Worm (Caenorhabditis elegans): Measurements from ENCODE around the gene str-187.

The str-187 gene

DNA sequence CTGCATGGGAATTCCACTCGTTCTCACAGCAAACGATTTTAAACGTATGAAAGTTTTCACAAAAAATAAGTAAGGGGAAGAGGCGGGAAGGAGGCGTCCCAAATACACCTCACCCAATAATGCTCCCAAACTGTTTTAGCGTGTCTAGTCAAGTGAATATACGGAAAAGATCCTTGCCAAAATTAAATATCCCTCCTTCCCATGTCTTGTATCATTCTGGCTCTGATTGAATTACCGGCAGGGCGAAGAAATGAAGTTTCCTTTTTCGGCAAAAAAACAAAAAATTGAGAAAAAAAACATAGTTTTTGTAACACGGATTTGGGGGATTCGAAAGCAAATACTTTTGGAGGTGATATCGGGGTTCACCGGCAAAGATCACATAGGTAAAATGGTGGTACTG, 26.4 kb upstream of the str-187 start:
- TF ChIP-seq fos-1 (tag; optimal IDR thresholded peaks at IDR 0.05) = no peak
- no peak for TF ChIP-seq ceh-82 (tag; optimal IDR thresholded peaks at IDR 0.05)
- no peak for TF ChIP-seq nhr-237 (tag; optimal IDR thresholded peaks at IDR 0.05)
- no peak for TF ChIP-seq nhr-77 (tag; optimal IDR thresholded peaks at IDR 0.05)
- no peak for TF ChIP-seq elt-1 (tag; optimal IDR thresholded peaks at IDR 0.05)
- no peak for TF ChIP-seq mab-5 (tag; optimal IDR thresholded peaks at IDR 0.05)
- TF ChIP-seq elt-3 (tag; optimal IDR thresholded peaks at IDR 0.05) = no peak
- no peak for TF ChIP-seq ztf-11 (tag; optimal IDR thresholded peaks at IDR 0.05)
- TF ChIP-seq skn-1 (tag; optimal IDR thresholded peaks at IDR 0.05) = no peak
- no peak for TF ChIP-seq ztf-1 (GFP tag; conservative IDR thresholded peaks at IDR 0.05)
- no peak for TF ChIP-seq F13H6.1 (tag; optimal IDR thresholded peaks at IDR 0.05)
- TF ChIP-seq mdl-1 (tag; optimal IDR thresholded peaks at IDR 0.05) = no peak
- TF ChIP-seq blmp-1 (tag; optimal IDR thresholded peaks at IDR 0.05; ENCODE audit: insufficient read depth) = no peak
- no peak for TF ChIP-seq unc-55 (GFP tag; optimal IDR thresholded peaks at IDR 0.05)
- TF ChIP-seq sma-3 (GFP tag; optimal IDR thresholded peaks at IDR 0.05) = no peak
- TF ChIP-seq R02D3.7 (tag; optimal IDR thresholded peaks at IDR 0.05) = no peak
- TF ChIP-seq nhr-25 (tag; optimal IDR thresholded peaks at IDR 0.05) = no peak

DNA sequence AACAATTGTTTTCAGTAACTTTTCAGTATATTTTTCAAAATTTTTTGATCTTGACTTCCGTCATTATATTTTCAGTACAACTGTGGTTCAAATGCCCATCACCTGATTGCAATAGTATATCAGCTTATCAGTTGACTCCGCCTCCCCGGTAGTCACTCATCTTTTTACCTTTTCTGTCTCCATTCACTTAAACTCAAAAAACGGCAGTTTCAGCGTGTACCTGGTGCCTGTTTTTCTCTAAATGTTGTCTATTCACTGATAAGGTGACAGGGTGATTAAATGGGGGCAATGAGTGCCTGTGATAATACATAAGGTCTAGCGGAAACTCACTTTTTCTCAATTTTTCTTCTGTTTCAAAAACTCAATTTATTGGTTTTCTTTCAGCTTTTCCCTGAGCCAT, 20.2 kb upstream of the str-187 start, which contains the start of gene ZK550.2:
TSS of gene ZK550.2 (plus strand) at position 385 of the 400 bp plus-strand sequence.
- TF ChIP-seq sem-4 (tag; optimal IDR thresholded peaks at IDR 0.05) (no peak), sma-3 (GFP tag; optimal IDR thresholded peaks at IDR 0.05) (peak; percentile 26), crh-2 (tag; optimal IDR thresholded peaks at IDR 0.05) (peak; percentile 68), elt-1 (tag; optimal IDR thresholded peaks at IDR 0.05) (no peak), C34F6.9 (tag; optimal IDR thresholded peaks at IDR 0.05) (no peak), gmeb-1 (tag; optimal IDR thresholded peaks at IDR 0.05) (peak; percentile 58), F13H6.1 (tag; optimal IDR thresholded peaks at IDR 0.05) (peak; percentile 72), sma-9 (GFP tag; optimal IDR thresholded peaks at IDR 0.05) (peak; percentile 91), sma-9 (tag; optimal IDR thresholded peaks at IDR 0.05) (no peak), mbf-1 (tag; optimal IDR thresholded peaks at IDR 0.05) (no peak), fos-1 (tag; optimal IDR thresholded peaks at IDR 0.05) (peak; percentile 97)

DNA sequence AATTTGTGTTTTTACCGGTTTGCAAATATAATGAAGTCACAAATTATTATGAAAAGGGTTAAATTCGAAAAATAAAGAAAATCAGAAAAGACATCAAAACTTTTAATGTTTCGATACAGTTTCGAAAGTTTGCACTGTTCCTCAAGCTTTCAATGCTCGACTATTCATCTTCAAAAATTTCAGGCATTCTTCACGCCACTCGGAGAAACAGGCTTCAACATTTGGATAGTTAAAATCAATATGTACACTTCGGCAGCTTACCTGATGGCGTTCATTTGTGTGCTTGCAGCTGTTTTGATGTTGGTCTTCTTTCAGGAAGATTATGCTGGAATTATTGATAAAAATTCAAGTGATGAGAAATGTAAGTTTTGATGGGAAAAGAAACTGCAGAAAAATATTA, 18.2 kb upstream of the str-187 start:
- TF ChIP-seq F13H6.1 (tag; optimal IDR thresholded peaks at IDR 0.05) (no peak), unc-39 (tag; optimal IDR thresholded peaks at IDR 0.05) (no peak), dmd-4 (tag; optimal IDR thresholded peaks at IDR 0.05) (no peak), unc-62 (GFP tag; optimal IDR thresholded peaks at IDR 0.05) (no peak), mdl-1 (tag; optimal IDR thresholded peaks at IDR 0.05) (no peak), ama-1 (optimal IDR thresholded peaks at IDR 0.05) (no peak), blmp-1 (tag; optimal IDR thresholded peaks at IDR 0.05; ENCODE audit: insufficient read depth) (no peak), nhr-12 (tag; optimal IDR thresholded peaks at IDR 0.05) (no peak), ztf-4 (tag; optimal IDR thresholded peaks at IDR 0.05) (no peak), fos-1 (tag; optimal IDR thresholded peaks at IDR 0.05) (no peak), ZK546.5 (tag; optimal IDR thresholded peaks at IDR 0.05) (no peak), lsy-2 (tag; optimal IDR thresholded peaks at IDR 0.05) (no peak), sem-4 (tag; optimal IDR thresholded peaks at IDR 0.05) (no peak)

DNA sequence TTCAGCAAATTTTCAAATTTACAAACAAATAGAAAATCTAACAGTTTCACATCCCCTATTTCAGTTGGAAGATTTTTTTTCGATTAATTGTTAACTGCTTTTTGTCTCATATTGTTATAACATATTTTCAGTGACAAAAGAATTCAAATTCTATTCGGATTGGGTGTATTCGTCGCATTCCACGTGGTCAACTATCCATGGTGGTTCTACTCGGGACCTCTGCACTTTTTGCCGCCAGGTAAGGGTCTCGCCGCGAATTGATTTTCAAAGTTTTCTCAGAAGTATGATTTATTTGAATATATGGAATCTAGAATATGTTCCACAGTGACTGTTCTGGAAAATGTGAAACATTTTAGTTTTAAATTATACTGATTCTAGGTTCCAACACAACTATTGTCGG, 16.8 kb upstream of the str-187 start:
- TF ChIP-seq sma-9 (GFP tag; optimal IDR thresholded peaks at IDR 0.05) = no peak
- no peak for TF ChIP-seq sma-9 (tag; optimal IDR thresholded peaks at IDR 0.05)
- TF ChIP-seq mbf-1 (tag; optimal IDR thresholded peaks at IDR 0.05) = no peak
- no peak for TF ChIP-seq ztf-4 (tag; optimal IDR thresholded peaks at IDR 0.05)
- TF ChIP-seq egl-27 (tag; optimal IDR thresholded peaks at IDR 0.05) = no peak
- TF ChIP-seq nhr-77 (tag; optimal IDR thresholded peaks at IDR 0.05) = no peak
- TF ChIP-seq elt-3 (tag; optimal IDR thresholded peaks at IDR 0.05) = no peak
- no peak for TF ChIP-seq Y55F3AM.14 (GFP tag; optimal IDR thresholded peaks at IDR 0.05)
- TF ChIP-seq ztf-11 (tag; optimal IDR thresholded peaks at IDR 0.05) = no peak
- no peak for TF ChIP-seq zag-1 (tag; optimal IDR thresholded peaks at IDR 0.05)
- TF ChIP-seq gmeb-1 (tag; optimal IDR thresholded peaks at IDR 0.05) = no peak

DNA sequence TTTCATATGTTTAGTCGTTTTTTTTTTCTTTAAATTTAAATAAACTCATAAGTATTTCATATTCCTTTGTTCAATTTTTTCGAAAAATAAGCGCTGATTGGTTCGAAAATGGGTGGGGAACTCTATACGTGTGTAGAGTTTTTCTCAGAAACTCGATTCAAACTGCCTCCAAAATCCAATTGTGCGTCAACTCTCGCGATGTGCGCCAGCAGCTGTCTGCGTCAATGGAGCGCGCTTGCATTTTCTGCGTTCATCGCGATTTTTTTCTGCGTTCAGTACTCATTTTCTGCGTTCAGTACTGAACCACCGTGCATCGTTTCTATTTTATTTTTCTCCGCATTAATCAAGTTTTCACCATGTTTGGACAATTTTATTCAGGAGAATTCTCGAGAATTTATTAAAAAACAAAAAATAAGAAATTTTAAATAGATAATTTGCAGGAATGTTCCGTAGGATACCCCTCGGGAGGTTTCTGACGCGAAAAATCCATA, 15.6 kb upstream of the str-187 start, which contains the start of gene eelo-2:
TSS of gene eelo-2 (plus strand) at position 441 of the 491 bp plus-strand sequence.
- TF ChIP-seq ceh-16 (tag; optimal IDR thresholded peaks at IDR 0.05) (peak; percentile 97), nhr-237 (tag; optimal IDR thresholded peaks at IDR 0.05) (peak; percentile 91), elt-1 (tag; optimal IDR thresholded peaks at IDR 0.05) (peak; percentile 74), Y55F3AM.14 (GFP tag; optimal IDR thresholded peaks at IDR 0.05) (peak; percentile 83), sma-9 (GFP tag; optimal IDR thresholded peaks at IDR 0.05) (peak; percentile 98), sma-9 (tag; optimal IDR thresholded peaks at IDR 0.05) (no peak), ztf-11 (tag; optimal IDR thresholded peaks at IDR 0.05) (peak; percentile 62), C34F6.9 (tag; optimal IDR thresholded peaks at IDR 0.05) (peak; percentile 100), nhr-23 (tag; optimal IDR thresholded peaks at IDR 0.05) (no peak), fos-1 (tag; optimal IDR thresholded peaks at IDR 0.05) (peak; percentile 98), gmeb-1 (tag; optimal IDR thresholded peaks at IDR 0.05) (peak; percentile 100), alr-1 (tag; optimal IDR thresholded peaks at IDR 0.05) (no peak), mab-5 (tag; optimal IDR thresholded peaks at IDR 0.05) (peak; percentile 97), nhr-25 (tag; optimal IDR thresholded peaks at IDR 0.05) (peak; percentile 98), nhr-12 (tag; optimal IDR thresholded peaks at IDR 0.05) (peak; percentile 77), dmd-4 (tag; optimal IDR thresholded peaks at IDR 0.05) (peak; percentile 58), nhr-11 (tag; optimal IDR thresholded peaks at IDR 0.05) (no peak), lsy-2 (tag; optimal IDR thresholded peaks at IDR 0.05) (peak; percentile 96 to 97), snpc-4 (tag; optimal IDR thresholded peaks at IDR 0.05) (peak; percentile 91), nhr-129 (tag; optimal IDR thresholded peaks at IDR 0.05) (peak; percentile 98), F13H6.1 (tag; optimal IDR thresholded peaks at IDR 0.05) (peak; percentile 98), lin-11 (tag; optimal IDR thresholded peaks at IDR 0.05) (peak; percentile 97), mbf-1 (tag; optimal IDR thresholded peaks at IDR 0.05) (peak; percentile 50), sem-4 (tag; optimal IDR thresholded peaks at IDR 0.05) (peak; percentile 97), zag-1 (tag; optimal IDR thresholded peaks at IDR 0.05) (peak; percentile 95)
